Worm (Caenorhabditis elegans) whole organism, young adult: ENCODE results near the gene Y116F11B.6.

Experiments
- B0035.1 ChIP-seq: sonication (generic microtip); optimal IDR thresholded peaks from 2 replicates; lab custom pipeline; 2016; ENCODE audit warnings: missing genetic modification characterization, mild to moderate bottlenecking, missing compliant biosample characterization, missing genotype, missing genetic modification reagents
- C17E4.6 ChIP-seq: fragments of 200-800 bp; sonication (Bioruptor generic); IDR thresholded peaks from 2 replicates; pipeline ENCODE4 v1.3.6; 2022; ENCODE audit warnings: missing genetic modification reagents, missing genetic modification characterization, missing compliant biosample characterization
- F39B2.1 ChIP-seq: fragments of 200-800 bp; sonication (Bioruptor generic); IDR thresholded peaks from 2 replicates; pipeline ENCODE4 v1.3.6; 2022; ENCODE audit warnings: missing genetic modification reagents, missing genetic modification characterization, missing compliant biosample characterization
- F57A8.1 ChIP-seq: fragments of 200-800 bp; sonication (Bioruptor generic); optimal IDR thresholded peaks from 2 replicates; lab custom pipeline; 2018; ENCODE audit warnings: mild to moderate bottlenecking, missing genetic modification characterization, moderate library complexity, missing compliant biosample characterization
- ama-1 ChIP-seq, 3 experiments: fragments of 150-350 bp in 1 of 3; sonication (generic microtip) in 2 of 3; optimal IDR thresholded peaks; 2 replicates each; lab custom pipeline; 2014 to 2018; ENCODE audit warnings: missing biosample characterization in 2 of 3, missing genetic modification characterization in 2 of 3, missing genetic modification reagents in 2 of 3
- ccch-3 ChIP-seq: fragments of 200-800 bp; sonication (Bioruptor generic); optimal IDR thresholded peaks from 2 replicates; lab custom pipeline; 2018; ENCODE audit warnings: mild to moderate bottlenecking, missing genetic modification characterization, missing compliant biosample characterization
- ceh-27 ChIP-seq: fragments of 200-800 bp; sonication (Bioruptor generic); optimal IDR thresholded peaks from 2 replicates; lab custom pipeline; 2018; ENCODE audit warnings: mild to moderate bottlenecking, missing genetic modification characterization, moderate library complexity, missing compliant biosample characterization
- egrh-3 ChIP-seq: fragments of 200-800 bp; sonication (Bioruptor generic); IDR thresholded peaks from 2 replicates; pipeline ENCODE4 v1.3.6; 2022; ENCODE audit warnings: missing genetic modification reagents, missing genetic modification characterization, missing compliant biosample characterization
- madf-10 ChIP-seq: sonication (generic microtip); optimal IDR thresholded peaks from 2 replicates; lab custom pipeline; 2016; ENCODE audit warnings: mild to moderate bottlenecking, missing genetic modification characterization, missing compliant biosample characterization
- mel-28 ChIP-seq: sonication (generic microtip); optimal IDR thresholded peaks from 2 replicates; lab custom pipeline; 2016; ENCODE audit warnings: borderline replicate concordance, mild to moderate bottlenecking, missing genetic modification characterization, missing compliant biosample characterization
- unc-130 ChIP-seq: sonication (generic microtip); optimal IDR thresholded peaks from 2 replicates; lab custom pipeline; 2016; ENCODE audit warnings: missing genetic modification reagents, missing genetic modification characterization, missing compliant biosample characterization
- zfh-2 ChIP-seq: fragments of 200-800 bp; sonication (Bioruptor generic); conservative IDR thresholded peaks from 2 replicates; pipeline ENCODE4 v1.3.6; 2022; ENCODE audit warnings: missing genetic modification reagents, missing genetic modification characterization, missing compliant biosample characterization

- TF ChIP-seq ama-1 (optimal IDR thresholded peaks at IDR 0.05; lab: Kevin White, UChicago) (no peak), ama-1 (GFP tag; optimal IDR thresholded peaks at IDR 0.05; lab: Kevin White, UChicago) (no peak), mel-28 (no peak), zfh-2 (GFP tag; lab: Robert Waterston, UW) (no peak), ccch-3 (no peak), unc-130 (GFP tag; lab: Kevin White, UChicago) (no peak), F39B2.1 (no peak), ceh-27 (GFP tag; lab: Kevin White, UChicago) (no peak), egrh-3 (no peak), B0035.1 (tag; lab: Kevin White, UChicago) (no peak), C17E4.6 (GFP tag; lab: Robert Waterston, UW) (no peak), F57A8.1 (GFP tag; lab: Kevin White, UChicago) (no peak), madf-10 (tag; lab: Kevin White, UChicago) (no peak)
Measured at ce11 chrV:19802797-19803196, 43.0 kb downstream of the Y116F11B.6 start.
